Fruit fly (Drosophila melanogaster) whole organism, embryonic: ENCODE measurements around the gene CG32633.

Experiments
- Ada2b ChIP-seq: fragments of 200-800 bp; sonication (Bioruptor generic); IDR thresholded peaks from 2 replicates; pipeline ENCODE4 v1.3.6; 2022; ENCODE audit warnings: missing biosample characterization, missing genetic modification characterization
- CG10366 ChIP-seq: fragments of 200-800 bp; sonication (Bioruptor generic); IDR thresholded peaks from 2 replicates; pipeline ENCODE4 v1.3.6; 2022; ENCODE audit warnings: missing biosample characterization, missing genetic modification characterization
- CG10431 ChIP-seq: fragments of 200-800 bp; sonication (Bioruptor generic); optimal IDR thresholded peaks from 3 replicates; lab custom pipeline; 2018; ENCODE audit warnings: missing biosample characterization, mild to moderate bottlenecking, missing genetic modification characterization
- CG10654 ChIP-seq: fragments of 200-800 bp; sonication (Bioruptor generic); optimal IDR thresholded peaks from 2 replicates; lab custom pipeline; 2016; ENCODE audit warnings: missing biosample characterization, missing genetic modification characterization
- CG11504 ChIP-seq: fragments of 200-800 bp; sonication (Bioruptor generic); optimal IDR thresholded peaks from 3 replicates; lab custom pipeline; 2019; ENCODE audit warnings: missing biosample characterization, mild to moderate bottlenecking, missing genetic modification characterization, moderate library complexity
- CG12236 ChIP-seq: fragments of 200-800 bp; sonication (Bioruptor generic); optimal IDR thresholded peaks from 2 replicates; lab custom pipeline; 2016; ENCODE audit warnings: missing biosample characterization, missing genetic modification characterization
- CG12391 ChIP-seq: fragments of 200-800 bp; sonication (Bioruptor generic); optimal IDR thresholded peaks from 3 replicates; lab custom pipeline; 2018; ENCODE audit warnings: missing biosample characterization, mild to moderate bottlenecking, missing genetic modification characterization, moderate library complexity
- CG13296 ChIP-seq: fragments of 200-800 bp; sonication (Bioruptor generic); optimal IDR thresholded peaks from 3 replicates; lab custom pipeline; 2018; ENCODE audit warnings: missing biosample characterization, mild to moderate bottlenecking, missing genetic modification characterization
- CG13424 ChIP-seq: fragments of 200-800 bp; sonication (Bioruptor generic); optimal IDR thresholded peaks from 2 replicates; lab custom pipeline; 2019; ENCODE audit warnings: missing biosample characterization, mild to moderate bottlenecking, missing genetic modification characterization, moderate library complexity
- CG14860 ChIP-seq: fragments of 200-800 bp; sonication (Bioruptor generic); IDR thresholded peaks from 3 replicates; pipeline ENCODE4 v1.3.6; 2022; ENCODE audit warnings: missing biosample characterization, missing genetic modification characterization; ENCODE audit not compliant: partially characterized antibody
- CG17612 ChIP-seq: fragments of 200-800 bp; sonication (Bioruptor generic); IDR thresholded peaks from 2 replicates; pipeline ENCODE4 v1.3.6; 2022; ENCODE audit warnings: missing biosample characterization, missing genetic modification characterization
- CG18476 ChIP-seq: fragments of 200-800 bp; sonication (Bioruptor generic); optimal IDR thresholded peaks from 2 replicates; lab custom pipeline; 2016; ENCODE audit warnings: missing biosample characterization, mild to moderate bottlenecking, missing genetic modification characterization
- CG30403 ChIP-seq: fragments of 200-800 bp; sonication (Bioruptor generic); optimal IDR thresholded peaks from 3 replicates; lab custom pipeline; 2016; ENCODE audit warnings: missing biosample characterization, missing genetic modification characterization
- CG31224 ChIP-seq: fragments of 200-800 bp; sonication (Bioruptor generic); IDR thresholded peaks from 2 replicates; pipeline ENCODE4 v1.3.6; 2022; ENCODE audit warnings: missing biosample characterization, missing genetic modification characterization
- CG31388 ChIP-seq: fragments of 200-800 bp; sonication (Bioruptor generic); optimal IDR thresholded peaks from 2 replicates; lab custom pipeline; 2016; ENCODE audit warnings: missing biosample characterization, missing genetic modification characterization
- CG34376 ChIP-seq: fragments of 200-800 bp; sonication (Bioruptor generic); optimal IDR thresholded peaks from 2 replicates; lab custom pipeline; 2018; ENCODE audit warnings: missing biosample characterization, mild to moderate bottlenecking, missing genetic modification characterization
- CG3726 ChIP-seq: fragments of 200-800 bp; sonication (Bioruptor generic); IDR thresholded peaks from 3 replicates; pipeline ENCODE4, ENCODE4 v1.3.6; 2022; ENCODE audit warnings: missing biosample characterization, missing genetic modification characterization
- CG3847 ChIP-seq: fragments of 200-800 bp; sonication (Bioruptor generic); IDR thresholded peaks from 2 replicates; pipeline ENCODE4 v1.3.6; 2022; ENCODE audit warnings: missing biosample characterization, missing genetic modification characterization
- CG4328 ChIP-seq: fragments of 200-800 bp; sonication (Bioruptor generic); optimal IDR thresholded peaks from 3 replicates; lab custom pipeline; 2017; ENCODE audit warnings: missing biosample characterization, missing genetic modification reagents, missing genetic modification characterization
- CG7372 ChIP-seq: fragments of 200-800 bp; sonication (Bioruptor generic); IDR thresholded peaks from 2 replicates; pipeline ENCODE4 v1.3.6; 2022; ENCODE audit warnings: missing biosample characterization, missing genetic modification characterization
- CG7556 ChIP-seq: fragments of 200-800 bp; sonication (Bioruptor generic); optimal IDR thresholded peaks from 2 replicates; lab custom pipeline; 2017; ENCODE audit warnings: missing biosample characterization, mild to moderate bottlenecking, missing genetic modification characterization
- CG8478 ChIP-seq: fragments of >200 bp; optimal IDR thresholded peaks from 2 replicates; lab custom pipeline; 2018
- Deaf1 ChIP-seq: fragments of 200-800 bp; optimal IDR thresholded peaks from 3 replicates; lab custom pipeline; 2019; ENCODE audit warnings: missing biosample characterization, mild to moderate bottlenecking, missing genetic modification characterization, moderate library complexity
- Fer1 ChIP-seq: fragments of 200-800 bp; sonication (Bioruptor generic); optimal IDR thresholded peaks from 2 replicates; lab custom pipeline; 2017; ENCODE audit warnings: missing biosample characterization, mild to moderate bottlenecking, missing genetic modification characterization
- H2.0 ChIP-seq: fragments of 200-800 bp; sonication (Bioruptor generic); IDR thresholded peaks from 2 replicates; pipeline ENCODE4 v1.3.6; 2022; ENCODE audit warnings: missing biosample characterization, missing genetic modification characterization
- HLHmδ ChIP-seq: fragments of 200-800 bp; sonication (Bioruptor generic); optimal IDR thresholded peaks from 2 replicates; lab custom pipeline; 2018; ENCODE audit warnings: missing biosample characterization, mild to moderate bottlenecking, missing genetic modification characterization, moderate library complexity
- Hr78 ChIP-seq, 2 experiments: fragments of 200-800 bp in 1 of 2; fragments of >200 bp in 1 of 2; sonication (Bioruptor generic) in 1 of 2; optimal IDR thresholded peaks; 2 replicates each; lab custom pipeline; 2017 to 2019; ENCODE audit warnings: missing biosample characterization in 2 of 2, missing genetic modification characterization in 2 of 2, mild to moderate bottlenecking in 1 of 2, moderate library complexity in 1 of 2
- Lim3 ChIP-seq: fragments of 200-800 bp; sonication (Bioruptor generic); IDR thresholded peaks from 2 replicates; pipeline ENCODE4 v1.3.6; 2022; ENCODE audit warnings: missing biosample characterization, missing genetic modification characterization
- Sin3A ChIP-seq: fragments of >200 bp; optimal IDR thresholded peaks from 2 replicates; lab custom pipeline; 2018
- Six4 ChIP-seq: fragments of 200-800 bp; sonication (Bioruptor generic); optimal IDR thresholded peaks from 2 replicates; lab custom pipeline; 2016; ENCODE audit warnings: missing biosample characterization, missing genetic modification characterization
- Spps ChIP-seq: fragments of 200-800 bp; sonication (Bioruptor generic); optimal IDR thresholded peaks from 2 replicates; lab custom pipeline; 2018; ENCODE audit warnings: missing biosample characterization, mild to moderate bottlenecking, missing genetic modification characterization
- Usf ChIP-seq: fragments of 200-800 bp; sonication (Bioruptor generic); optimal IDR thresholded peaks from 2 replicates; lab custom pipeline; 2017; ENCODE audit warnings: missing genotype, missing biosample characterization, missing genetic modification characterization
- Xbp1 ChIP-seq: fragments of 200-800 bp; sonication (Bioruptor generic); optimal IDR thresholded peaks from 3 replicates; lab custom pipeline; 2016; ENCODE audit warnings: missing biosample characterization, mild to moderate bottlenecking, missing genetic modification characterization
- aop ChIP-seq: fragments of 200-800 bp; sonication (Bioruptor generic); IDR thresholded peaks from 2 replicates; pipeline ENCODE4 v1.3.6; 2022; ENCODE audit warnings: missing biosample characterization, missing genetic modification characterization
- chm ChIP-seq: fragments of 200-800 bp; sonication (Bioruptor generic); IDR thresholded peaks from 2 replicates; pipeline ENCODE4 v1.3.6; 2022; ENCODE audit warnings: missing biosample characterization, missing genetic modification characterization
- corto ChIP-seq: fragments of 200-800 bp; sonication (Bioruptor generic); optimal IDR thresholded peaks from 2 replicates; lab custom pipeline; 2016; ENCODE audit warnings: missing biosample characterization, mild to moderate bottlenecking, missing genetic modification characterization, moderate library complexity
- emc ChIP-seq: fragments of 200-800 bp; sonication (Bioruptor generic); optimal IDR thresholded peaks from 2 replicates; lab custom pipeline; 2016; ENCODE audit warnings: missing biosample characterization, missing genetic modification characterization
- gcm2 ChIP-seq: fragments of 200-800 bp; sonication (Bioruptor generic); optimal IDR thresholded peaks from 2 replicates; lab custom pipeline; 2016; ENCODE audit warnings: missing biosample characterization, missing genetic modification characterization
- gem ChIP-seq: fragments of 200-800 bp; sonication (Bioruptor generic); optimal IDR thresholded peaks from 2 replicates; lab custom pipeline; 2019; ENCODE audit warnings: missing biosample characterization, mild to moderate bottlenecking, missing genetic modification characterization, moderate library complexity
- ind ChIP-seq: fragments of 200-800 bp; sonication (Bioruptor generic); optimal IDR thresholded peaks from 3 replicates; lab custom pipeline; 2016; ENCODE audit warnings: missing biosample characterization, missing genetic modification characterization
- inv ChIP-seq: fragments of 200-800 bp; sonication (Bioruptor generic); IDR thresholded peaks from 2 replicates; pipeline ENCODE4 v1.3.6; 2022; ENCODE audit warnings: missing biosample characterization, missing genetic modification characterization; ENCODE audit not compliant: partially characterized antibody
- kah ChIP-seq: fragments of 200-800 bp; sonication (Bioruptor generic); optimal IDR thresholded peaks from 2 replicates; lab custom pipeline; 2018; ENCODE audit warnings: missing biosample characterization, mild to moderate bottlenecking, missing genetic modification characterization
- kay ChIP-seq: fragments of 200-800 bp; sonication (Bioruptor generic); optimal IDR thresholded peaks from 2 replicates; lab custom pipeline; 2016; ENCODE audit warnings: missing biosample characterization, missing genetic modification characterization
- lab ChIP-seq: fragments of 200-800 bp; sonication (Bioruptor generic); optimal IDR thresholded peaks from 3 replicates; lab custom pipeline; 2017; ENCODE audit warnings: missing biosample characterization, missing genetic modification characterization, mild to moderate bottlenecking, moderate library complexity, missing genetic modification reagents
- nau ChIP-seq: fragments of 200-800 bp; sonication (Bioruptor generic); optimal IDR thresholded peaks from 3 replicates; lab custom pipeline; 2017; ENCODE audit warnings: missing biosample characterization, mild to moderate bottlenecking, missing genetic modification characterization, missing genetic modification reagents
- otp ChIP-seq: fragments of 200-800 bp; sonication (Bioruptor generic); IDR thresholded peaks from 3 replicates; pipeline ENCODE4, ENCODE4 v1.3.6; 2022; ENCODE audit warnings: missing biosample characterization, missing genetic modification characterization
- psq ChIP-seq: fragments of 200-800 bp; sonication (Bioruptor generic); optimal IDR thresholded peaks from 2 replicates; lab custom pipeline; 2017; ENCODE audit warnings: missing biosample characterization, missing genetic modification characterization
- repo ChIP-seq: fragments of 200-800 bp; sonication (Bioruptor generic); optimal IDR thresholded peaks from 2 replicates; lab custom pipeline; 2016; ENCODE audit warnings: missing biosample characterization, missing genetic modification characterization
- scrt ChIP-seq: fragments of 200-800 bp; sonication (Bioruptor generic); optimal IDR thresholded peaks from 2 replicates; lab custom pipeline; 2018; ENCODE audit warnings: missing biosample characterization, mild to moderate bottlenecking, missing genetic modification characterization, moderate library complexity
- sima ChIP-seq: fragments of 200-800 bp; sonication (Bioruptor generic); optimal IDR thresholded peaks from 2 replicates; lab custom pipeline; 2016; ENCODE audit warnings: missing biosample characterization, missing genetic modification characterization
- so ChIP-seq: fragments of 200-800 bp; sonication (Bioruptor generic); IDR thresholded peaks from 3 replicates; pipeline ENCODE4 v1.3.6; 2022; ENCODE audit warnings: missing biosample characterization, missing genetic modification characterization
- sug ChIP-seq: fragments of 200-800 bp; optimal IDR thresholded peaks from 2 replicates; lab custom pipeline; 2019; ENCODE audit warnings: missing biosample characterization, mild to moderate bottlenecking, missing genetic modification characterization, moderate library complexity
- vvl ChIP-seq: fragments of 200-800 bp; sonication (Bioruptor generic); IDR thresholded peaks from 2 replicates; pipeline ENCODE4 v1.3.6; 2022; ENCODE audit warnings: missing biosample characterization, missing genetic modification characterization

The CG32633 gene

dm6 chrX:13611884-13612283, 50.4 kb downstream of the CG32633 start, which contains the start of the genes Ndc80 and BthD (continued):
- TF ChIP-seq scrt, result no peak
- no peak for TF ChIP-seq Spps (tag; lab: Kevin White, UChicago)
- TF ChIP-seq HLHmδ, result no peak
- TF ChIP-seq Lim3 (GFP tag; lab: Robert Waterston, UW), result no peak
- no peak for TF ChIP-seq CG12236 (GFP tag; lab: Kevin White, UChicago)
- no peak for TF ChIP-seq CG34376 (GFP tag; lab: Kevin White, UChicago)
- TF ChIP-seq vvl, result 0 out of 2 replicates have a peak, but pooled peaks have one; percentile 13
- no peak for TF ChIP-seq Fer1
- no peak for TF ChIP-seq CG31224 (GFP tag; lab: Robert Waterston, UW)
- no peak for TF ChIP-seq CG13296
- peak; percentile 47; the same call in 1 of the 2 replicates for TF ChIP-seq CG3847 (GFP tag; lab: Robert Waterston, UW)
- TF ChIP-seq CG17612 (GFP tag; lab: Robert Waterston, UW), result no peak
- no peak for TF ChIP-seq H2.0 (GFP tag; lab: Robert Waterston, UW)
- TF ChIP-seq CG31388 (GFP tag; lab: Kevin White, UChicago), result no peak
- TF ChIP-seq kah, result no peak
- TF ChIP-seq ind (GFP tag; lab: Kevin White, UChicago), result no peak
- TF ChIP-seq emc (GFP tag; lab: Kevin White, UChicago), result no peak
- no peak for TF ChIP-seq CG10366 (GFP tag; lab: Robert Waterston, UW)
- no peak for TF ChIP-seq psq
- TF ChIP-seq Usf, result no peak
- no peak for TF ChIP-seq CG4328 (GFP tag; lab: Kevin White, UChicago)
- no peak for TF ChIP-seq CG8478 (lab: Kevin White, UChicago)
- TF ChIP-seq CG3726, result no peak
- no peak for TF ChIP-seq Six4 (GFP tag; lab: Kevin White, UChicago)
- peak; percentile 49 for TF ChIP-seq Sin3A (lab: Kevin White, UChicago)
- TF ChIP-seq gcm2 (GFP tag; lab: Kevin White, UChicago), result no peak
- TF ChIP-seq lab (GFP tag; lab: Kevin White, UChicago), result no peak
- no peak for TF ChIP-seq Deaf1 (tag; lab: Kevin White, UChicago)
- TF ChIP-seq CG7372 (GFP tag; lab: Robert Waterston, UW), result no peak
- TF ChIP-seq CG18476 (GFP tag; lab: Kevin White, UChicago), result no peak
- no peak for TF ChIP-seq CG10431
- no peak for TF ChIP-seq gem (tag; lab: Kevin White, UChicago)
- no peak for TF ChIP-seq corto (GFP tag; lab: Kevin White, UChicago)
- no peak for TF ChIP-seq CG11504
- TF ChIP-seq sima (GFP tag; lab: Kevin White, UChicago), result no peak
- no peak for TF ChIP-seq repo (GFP tag; lab: Kevin White, UChicago)
- TF ChIP-seq sug (tag; lab: Kevin White, UChicago), result no peak
- no peak for TF ChIP-seq Ada2b (GFP tag; lab: Robert Waterston, UW)
- no peak for TF ChIP-seq inv
- no peak for TF ChIP-seq otp
- TF ChIP-seq chm (GFP tag; lab: Robert Waterston, UW), result no peak
- peak; percentile 46; the same call in 1 of the 3 replicates for TF ChIP-seq CG14860 (GFP tag; lab: Robert Waterston, UW)
- TF ChIP-seq CG7556 (GFP tag; lab: Kevin White, UChicago), result no peak
- TF ChIP-seq Xbp1, result no peak
- no peak for TF ChIP-seq CG13424 (tag; lab: Kevin White, UChicago)
- TF ChIP-seq CG30403, result no peak
- TF ChIP-seq kay (GFP tag; lab: Kevin White, UChicago), result no peak
- TF ChIP-seq aop, result no peak
- no peak for TF ChIP-seq CG12391 (tag; lab: Kevin White, UChicago)
- TF ChIP-seq nau (GFP tag; lab: Kevin White, UChicago), result no peak
- no peak for TF ChIP-seq so (GFP tag; lab: Robert Waterston, UW)
- TF ChIP-seq CG10654 (GFP tag; lab: Kevin White, UChicago), result no peak
- TF ChIP-seq Hr78 (GFP tag; optimal IDR thresholded peaks at IDR 0.05; lab: Kevin White, UChicago), result no peak
